Worm (Caenorhabditis elegans) whole organism, L4 larva: ENCODE data around the gene C05B5.11.

Experiments
- F44E2.7 ChIP-seq: fragments of 200-800 bp; sonication (Bioruptor generic); IDR thresholded peaks from 2 replicates; pipeline ENCODE4 v2.1.2; 2022; ENCODE audit warnings: missing genetic modification characterization, missing compliant biosample characterization
- R02D3.7 ChIP-seq: fragments of 150-350 bp; sonication (generic microtip); optimal IDR thresholded peaks from 3 replicates; lab custom pipeline; 2014; ENCODE audit warnings: missing biosample characterization, missing genetic modification characterization
- T26A8.4 ChIP-seq: fragments of 200-800 bp; sonication (Bioruptor generic); IDR thresholded peaks from 2 replicates; pipeline ENCODE4 v1.3.6; 2022; ENCODE audit warnings: missing genetic modification characterization, missing compliant biosample characterization
- Y48G9A.11 ChIP-seq: fragments of 200-800 bp; sonication (Bioruptor generic); IDR thresholded peaks from 2 replicates; pipeline ENCODE4 v1.3.6; 2022; ENCODE audit warnings: missing genetic modification reagents, missing genetic modification characterization, missing compliant biosample characterization
- Y75B8A.6 ChIP-seq: fragments of 200-800 bp; sonication (Bioruptor generic); IDR thresholded peaks from 2 replicates; pipeline ENCODE4 v1.3.6; 2022; ENCODE audit warnings: missing genetic modification reagents, missing genetic modification characterization, missing compliant biosample characterization
- ZK337.2 ChIP-seq: fragments of 200-800 bp; sonication (Bioruptor generic); IDR thresholded peaks from 2 replicates; pipeline ENCODE4 v1.3.6; 2022; ENCODE audit warnings: missing genetic modification reagents, missing genetic modification characterization, missing compliant biosample characterization
- aha-1 ChIP-seq: fragments of 150-350 bp; peaks from one replicate; lab custom pipeline; 2014; ENCODE audit warnings: missing biosample characterization, missing genetic modification characterization
- arid-1 ChIP-seq: fragments of 200-800 bp; sonication (Bioruptor generic); conservative IDR thresholded peaks from 2 replicates; pipeline ENCODE4 v1.3.6; 2022; ENCODE audit warnings: missing genetic modification reagents, missing genetic modification characterization, missing compliant biosample characterization
- ceh-32 ChIP-seq: sonication (generic microtip); optimal IDR thresholded peaks from 2 replicates; lab custom pipeline; 2016; ENCODE audit warnings: mild to moderate bottlenecking, missing genetic modification characterization, missing compliant biosample characterization; ENCODE audit not compliant: poor library complexity
- ces-1 ChIP-seq: fragments of 150-350 bp; sonication (generic microtip); optimal IDR thresholded peaks from 4 replicates; lab custom pipeline; 2014; ENCODE audit warnings: missing biosample characterization, missing genetic modification reagents, missing genetic modification characterization
- daf-12 ChIP-seq: fragments of 150-350 bp; optimal IDR thresholded peaks from 2 replicates; lab custom pipeline; 2014; ENCODE audit warnings: missing biosample characterization, missing genetic modification reagents, missing genetic modification characterization
- daf-16 ChIP-seq, 3 experiments: sonication (generic microtip); optimal IDR thresholded peaks; 2 replicates each; lab custom pipeline; 2016 to 2017; ENCODE audit warnings: missing genetic modification characterization in 3 of 3, missing genetic modification reagents in 3 of 3, mild to moderate bottlenecking in 2 of 3, missing compliant biosample characterization in 2 of 3, missing biosample characterization in 1 of 3, moderate library complexity in 1 of 3
- dmd-8 ChIP-seq: fragments of 200-800 bp; sonication (Bioruptor generic); IDR thresholded peaks from 2 replicates; pipeline ENCODE4 v1.3.6; 2022; ENCODE audit warnings: missing genetic modification characterization, missing compliant biosample characterization
- duxl-1 ChIP-seq: sonication (generic microtip); optimal IDR thresholded peaks from 2 replicates; lab custom pipeline; 2016; ENCODE audit warnings: mild to moderate bottlenecking, missing genetic modification characterization, moderate library complexity, missing compliant biosample characterization; ENCODE audit not compliant: poor library complexity
- dve-1 ChIP-seq: sonication (generic microtip); optimal IDR thresholded peaks from 2 replicates; lab custom pipeline; 2017; ENCODE audit warnings: antibody characterized with exemption, mild to moderate bottlenecking, missing genetic modification characterization, missing compliant biosample characterization; ENCODE audit not compliant: insufficient read depth
- fos-1 ChIP-seq: fragments of 150-350 bp; optimal IDR thresholded peaks from 2 replicates; lab custom pipeline; 2014; ENCODE audit warnings: missing biosample characterization, missing genetic modification characterization
- hlh-11 ChIP-seq: fragments of 200-800 bp; sonication (Bioruptor generic); optimal IDR thresholded peaks from 2 replicates; lab custom pipeline; 2018; ENCODE audit warnings: mild to moderate bottlenecking, missing genetic modification characterization, missing compliant biosample characterization
- hlh-30 ChIP-seq: sonication (generic microtip); optimal IDR thresholded peaks from 2 replicates; lab custom pipeline; 2017; ENCODE audit warnings: antibody characterized with exemption, mild to moderate bottlenecking, missing genetic modification characterization, missing compliant biosample characterization; ENCODE audit not compliant: insufficient read depth
- lin-29 ChIP-seq: fragments of 200-800 bp; sonication (Bioruptor generic); IDR thresholded peaks from 2 replicates; pipeline ENCODE4 v1.3.6; 2022; ENCODE audit warnings: missing genetic modification reagents, missing genetic modification characterization, missing compliant biosample characterization
- lsy-2 ChIP-seq, 2 experiments: fragments of 150-350 bp in 1 of 2; sonication (generic microtip) in 1 of 2; optimal IDR thresholded peaks; 2 replicates each; lab custom pipeline; 2014 to 2017; ENCODE audit warnings: missing biosample characterization in 2 of 2, missing genetic modification characterization in 2 of 2
- mes-2 ChIP-seq: sonication (generic microtip); optimal IDR thresholded peaks from 2 replicates; lab custom pipeline; 2016; ENCODE audit warnings: missing genotype, mild to moderate bottlenecking, missing genetic modification characterization, missing compliant biosample characterization; ENCODE audit not compliant: poor library complexity, severe bottlenecking
- mxl-2 ChIP-seq: fragments of 200-800 bp; sonication (Bioruptor generic); conservative IDR thresholded peaks from 2 replicates; pipeline ENCODE4 v1.3.6; 2022; ENCODE audit warnings: missing genetic modification reagents, missing genetic modification characterization, missing compliant biosample characterization
- nhr-11 ChIP-seq: fragments of 150-350 bp; optimal IDR thresholded peaks from 2 replicates; lab custom pipeline; 2014; ENCODE audit warnings: missing biosample characterization, missing genetic modification characterization
- nhr-111 ChIP-seq: fragments of 200-800 bp; sonication (Bioruptor generic); optimal IDR thresholded peaks from 2 replicates; lab custom pipeline; 2018; ENCODE audit warnings: mild to moderate bottlenecking, missing genetic modification characterization, missing compliant biosample characterization
- nhr-28 ChIP-seq: fragments of 150-350 bp; optimal IDR thresholded peaks from 2 replicates; lab custom pipeline; 2014; ENCODE audit warnings: missing biosample characterization, missing genetic modification characterization
- nhr-41 ChIP-seq: fragments of 200-800 bp; sonication (Bioruptor generic); IDR thresholded peaks from 2 replicates; pipeline ENCODE4 v1.3.6; 2022; ENCODE audit warnings: missing genetic modification reagents, missing genetic modification characterization, missing compliant biosample characterization
- php-3 ChIP-seq: fragments of 200-800 bp; sonication (Bioruptor generic); IDR thresholded peaks from 2 replicates; pipeline ENCODE4 v1.3.6; 2022; ENCODE audit warnings: missing genetic modification reagents, missing genetic modification characterization, missing compliant biosample characterization
- saeg-2 ChIP-seq: fragments of 200-800 bp; sonication (Bioruptor generic); IDR thresholded peaks from 2 replicates; pipeline ENCODE4 v1.3.6; 2022; ENCODE audit warnings: missing genetic modification reagents, missing genetic modification characterization, missing compliant biosample characterization
- spr-1 ChIP-seq: sonication (generic microtip); optimal IDR thresholded peaks from 2 replicates; lab custom pipeline; 2016; ENCODE audit warnings: mild to moderate bottlenecking, missing genetic modification characterization, missing compliant biosample characterization
- unc-39 ChIP-seq: sonication (generic microtip); optimal IDR thresholded peaks from 2 replicates; lab custom pipeline; 2017; ENCODE audit warnings: missing biosample characterization, missing genetic modification characterization
- unc-62 ChIP-seq, 3 experiments: fragments of 150-350 bp in 1 of 3; sonication (generic microtip); optimal IDR thresholded peaks in 2 of 3; peaks in 1 of 3; 1 replicate in 1 of 3; 2 replicates in 2 of 3; lab custom pipeline; 2014 to 2017; ENCODE audit warnings: missing biosample characterization in 3 of 3, missing genetic modification characterization in 3 of 3, missing genetic modification reagents in 3 of 3, missing genotype in 1 of 3
- zip-2 ChIP-seq: fragments of 150-350 bp; optimal IDR thresholded peaks from 2 replicates; lab custom pipeline; 2014; ENCODE audit warnings: missing biosample characterization, missing genetic modification characterization

The C05B5.11 gene

DNA sequence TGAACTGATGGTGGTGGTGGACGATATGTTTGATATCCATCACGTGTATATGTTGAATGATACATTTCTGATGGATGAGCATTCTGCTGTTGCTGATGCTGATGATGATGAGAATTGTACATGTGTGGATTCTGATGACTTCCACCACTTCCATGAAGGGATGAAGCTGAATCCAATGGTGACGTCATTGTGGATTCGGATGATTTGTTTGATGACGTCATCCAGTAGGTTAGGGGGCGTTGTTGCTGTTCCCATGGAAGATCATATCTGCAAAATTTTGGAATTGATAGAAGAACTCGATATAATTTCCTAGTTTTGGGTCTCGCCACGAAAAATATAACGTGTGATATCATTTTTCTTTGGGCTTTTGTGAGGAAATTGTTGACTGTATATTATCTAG, 40.9 kb upstream of the C05B5.11 start:
- no peak for TF ChIP-seq dve-1 (tag; lab: Kevin White, UChicago)
- no peak for TF ChIP-seq duxl-1 (tag; lab: Kevin White, UChicago)
- TF ChIP-seq nhr-11 (tag; lab: Kevin White, UChicago): no peak
- 0 out of 2 replicates have a peak, but pooled peaks have one; percentile 42 for TF ChIP-seq ZK337.2 (GFP tag; lab: Robert Waterston, UW)
- TF ChIP-seq aha-1: no peak
- TF ChIP-seq nhr-41: no peak
- no peak for TF ChIP-seq fos-1 (tag; lab: Kevin White, UChicago)
- no peak for TF ChIP-seq mes-2 (tag; lab: Kevin White, UChicago)
- 0 out of 2 replicates have a peak, but pooled peaks have one; percentile 19 for TF ChIP-seq T26A8.4 (GFP tag; lab: Robert Waterston, UW)
- no peak for TF ChIP-seq mxl-2
- TF ChIP-seq Y48G9A.11: no peak
- TF ChIP-seq nhr-28 (tag; lab: Kevin White, UChicago): no peak

DNA sequence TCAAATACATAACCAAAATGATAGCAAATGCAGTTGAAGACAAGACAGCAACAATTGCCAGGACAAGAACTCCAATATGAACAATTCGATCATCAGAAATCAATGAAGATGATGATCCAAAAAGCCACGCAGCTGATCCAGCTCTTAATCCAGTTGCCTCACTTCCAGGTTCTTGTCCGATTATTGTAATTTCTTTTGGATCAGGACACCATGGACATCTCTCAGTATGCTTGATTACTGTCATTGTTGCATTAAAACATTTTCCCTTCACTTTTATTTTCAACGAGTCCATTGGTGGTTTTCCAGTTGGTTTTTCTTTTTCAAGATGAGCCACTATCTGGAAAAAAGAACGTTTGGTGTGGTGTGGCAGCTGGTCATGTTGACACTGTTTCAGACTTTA, 39.9 kb upstream of the C05B5.11 start:
- TF ChIP-seq F44E2.7 (GFP tag; lab: Robert Waterston, UW) (no peak), spr-1 (no peak), php-3 (GFP tag; lab: Robert Waterston, UW) (no peak), unc-62 (GFP tag; optimal IDR thresholded peaks at IDR 0.05 in 1 of 2; lab: Kevin White, UChicago) (peak in 1 of 2 experiments; percentile 57), unc-62 (tag; optimal IDR thresholded peaks at IDR 0.05; lab: Kevin White, UChicago) (no peak), dmd-8 (no peak), aha-1 (peak; percentile 70), Y75B8A.6 (GFP tag; lab: Robert Waterston, UW) (no peak), R02D3.7 (no peak), zip-2 (tag; lab: Kevin White, UChicago) (no peak), hlh-11 (tag; lab: Kevin White, UChicago) (no peak), arid-1 (no peak), unc-39 (no peak)

DNA sequence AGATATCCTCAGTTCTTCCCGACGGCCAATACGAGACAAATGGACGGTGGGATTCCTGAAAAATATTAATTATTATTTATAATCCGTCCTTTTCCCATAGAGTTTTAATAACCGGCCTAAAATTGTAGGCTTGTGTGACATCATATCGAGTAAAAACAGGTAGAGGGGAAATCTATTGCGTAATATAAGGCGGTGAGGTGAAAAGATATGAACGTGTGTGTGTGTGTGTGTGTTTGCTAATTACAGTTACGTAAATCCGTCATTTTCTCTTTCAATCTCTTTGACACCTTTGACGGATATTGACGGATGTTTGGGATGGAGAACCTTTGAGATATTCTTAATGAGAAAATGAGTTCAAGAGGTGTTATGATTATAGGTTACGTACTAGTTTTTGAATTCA, 38.9 kb upstream of the C05B5.11 start:
- no peak for TF ChIP-seq lin-29
- no peak for TF ChIP-seq daf-12 (tag; lab: Kevin White, UChicago)
- no peak for TF ChIP-seq nhr-111 (GFP tag; lab: Kevin White, UChicago)

DNA sequence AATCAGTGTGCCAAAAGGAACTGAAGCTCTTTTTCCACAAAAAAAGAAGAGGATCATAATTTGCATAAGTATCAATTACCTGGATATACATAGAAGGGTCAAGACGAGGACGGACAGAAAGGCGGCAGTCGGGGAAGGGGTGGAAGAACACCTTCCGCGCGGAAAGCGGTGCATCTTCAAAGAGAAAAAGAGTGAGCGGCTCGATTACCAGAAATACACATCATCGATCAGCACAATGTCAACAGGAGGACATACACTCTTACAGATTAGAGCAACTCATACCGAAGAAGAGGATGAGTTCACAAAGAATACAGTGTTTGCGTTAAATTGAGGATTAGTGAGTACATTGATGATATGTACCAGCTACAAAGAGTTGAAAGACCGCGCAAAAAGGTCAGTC, 34.9 kb upstream of the C05B5.11 start:
- no peak for TF ChIP-seq daf-16 (GFP tag; optimal IDR thresholded peaks at IDR 0.05; lab: Kevin White, UChicago)
- no peak for TF ChIP-seq daf-16 (tag; optimal IDR thresholded peaks at IDR 0.05; lab: Kevin White, UChicago)
- TF ChIP-seq ceh-32: no peak
- peak; percentile 90 for TF ChIP-seq aha-1
- no peak for TF ChIP-seq lsy-2 (tag; optimal IDR thresholded peaks at IDR 0.05; lab: Kevin White, UChicago)
- TF ChIP-seq Y75B8A.6 (GFP tag; lab: Robert Waterston, UW): no peak
- TF ChIP-seq, all 104 proteins: peak for 1

DNA sequence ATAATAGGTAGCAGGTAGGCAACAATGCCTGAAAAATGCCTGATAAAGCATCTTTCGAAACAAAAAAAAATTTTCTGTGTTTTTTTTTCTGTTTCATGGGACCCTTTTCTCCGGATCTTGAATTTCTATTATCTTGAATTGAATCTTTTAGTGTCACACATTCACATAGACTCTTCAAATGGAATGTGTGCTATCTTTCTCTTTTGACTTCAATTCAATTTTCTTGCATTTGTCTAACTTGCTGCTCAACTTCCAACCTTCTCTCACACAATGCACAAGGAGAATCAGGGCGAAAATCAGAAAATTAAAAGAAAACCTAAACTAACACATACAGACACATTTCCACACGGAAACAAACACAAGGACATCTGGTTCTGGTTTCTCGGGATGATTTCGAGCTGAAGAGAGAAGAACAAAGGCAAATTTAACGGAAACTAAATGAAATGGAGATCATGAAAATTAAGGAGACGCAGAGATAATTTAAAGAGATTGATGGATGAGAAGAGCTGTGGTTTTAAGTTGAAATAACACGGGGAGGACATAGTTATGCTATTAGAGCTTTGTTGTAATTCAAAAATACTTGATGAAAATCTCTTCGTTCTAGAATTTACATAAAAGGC, 32.0 kb upstream of the C05B5.11 start:
- TF ChIP-seq nhr-41 (no peak), zip-2 (tag; lab: Kevin White, UChicago) (no peak), saeg-2 (GFP tag; lab: Robert Waterston, UW) (no peak), ces-1 (GFP tag; lab: Kevin White, UChicago) (no peak), aha-1 (no peak), hlh-30 (tag; lab: Kevin White, UChicago) (no peak), fos-1 (tag; lab: Kevin White, UChicago) (no peak)
